Worm (Caenorhabditis elegans): ENCODE data around the gene nyn-1.

DNA sequence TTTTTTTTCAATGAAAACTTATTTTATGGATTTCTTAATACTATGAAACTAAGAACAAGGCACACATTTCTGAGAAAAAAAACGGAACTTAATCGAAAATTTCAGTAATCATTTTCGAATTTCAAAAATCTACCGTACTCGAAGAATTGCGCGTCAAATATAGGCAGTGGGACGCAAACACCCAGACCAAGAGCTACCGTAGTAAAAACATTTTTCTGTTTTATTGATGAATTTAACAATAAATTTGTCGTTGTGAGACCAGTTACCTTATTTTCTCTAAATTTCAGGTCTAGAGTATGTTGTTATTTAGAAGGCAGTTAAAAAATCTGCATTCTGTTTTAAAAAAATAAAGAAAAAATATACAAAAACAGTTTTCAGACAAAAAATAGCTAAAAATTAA, 816 bp upstream of the nyn-1 start:
- TF ChIP-seq nhr-232 (tag; optimal IDR thresholded peaks at IDR 0.05) (no peak), sox-4 (tag; optimal IDR thresholded peaks at IDR 0.05) (no peak), ref-2 (tag; optimal IDR thresholded peaks at IDR 0.05) (no peak), Y22D7AL.16 (tag; optimal IDR thresholded peaks at IDR 0.05) (no peak), unc-86 (tag; optimal IDR thresholded peaks at IDR 0.05) (no peak), hlh-30 (tag; optimal IDR thresholded peaks at IDR 0.05; ENCODE audit: insufficient read depth) (no peak)
